Worm (Caenorhabditis elegans) whole organism, L1 larva: Measurements from ENCODE around the gene T28A11.3.

Experiments used
- C16A3.4 ChIP-seq: fragments of 150-350 bp; optimal IDR thresholded peaks from 2 replicates; lab custom pipeline; 2014; ENCODE audit warnings: missing biosample characterization, missing genetic modification characterization
- C34B4.2 ChIP-seq: sonication (generic microtip); optimal IDR thresholded peaks from 2 replicates; lab custom pipeline; 2017; ENCODE audit warnings: mild to moderate bottlenecking, missing genetic modification characterization, missing compliant biosample characterization
- F16B12.6 ChIP-seq: fragments of 150-350 bp; optimal IDR thresholded peaks from 2 replicates; lab custom pipeline; 2014; ENCODE audit warnings: missing biosample characterization, missing genetic modification characterization
- Y116A8C.19 ChIP-seq: sonication (generic microtip); optimal IDR thresholded peaks from 2 replicates; lab custom pipeline; 2016; ENCODE audit warnings: missing compliant biosample characterization, missing genetic modification characterization, borderline replicate concordance
- alr-1 ChIP-seq: fragments of 200-800 bp; sonication (Bioruptor generic); optimal IDR thresholded peaks from 2 replicates; lab custom pipeline; 2018; ENCODE audit warnings: borderline replicate concordance, mild to moderate bottlenecking, missing genetic modification characterization, missing compliant biosample characterization
- aly-2 ChIP-seq: fragments of 150-350 bp; optimal IDR thresholded peaks from 2 replicates; lab custom pipeline; 2014; ENCODE audit warnings: missing biosample characterization, missing genetic modification characterization
- blmp-1 ChIP-seq: fragments of 150-350 bp; optimal IDR thresholded peaks from 2 replicates; lab custom pipeline; 2014; ENCODE audit warnings: missing biosample characterization, missing genetic modification characterization
- ceh-63 ChIP-seq: fragments of 200-800 bp; sonication (Bioruptor generic); optimal IDR thresholded peaks from 2 replicates; lab custom pipeline; 2018; ENCODE audit warnings: mild to moderate bottlenecking, missing genetic modification characterization, missing compliant biosample characterization
- ceh-8 ChIP-seq: fragments of 200-800 bp; sonication (Bioruptor generic); optimal IDR thresholded peaks from 2 replicates; lab custom pipeline; 2018; ENCODE audit warnings: mild to moderate bottlenecking, missing genetic modification characterization, moderate library complexity, missing compliant biosample characterization
- ceh-90 ChIP-seq: sonication (generic microtip); optimal IDR thresholded peaks from 2 replicates; lab custom pipeline; 2016; ENCODE audit warnings: missing genetic modification characterization, missing compliant biosample characterization
- dpl-1 ChIP-seq, 3 experiments: fragments of 150-350 bp in 2 of 3; sonication (generic microtip) in 1 of 3; optimal IDR thresholded peaks; 2 replicates each; lab custom pipeline; 2014 to 2017; ENCODE audit warnings: missing biosample characterization in 3 of 3, missing genetic modification characterization in 3 of 3, missing genetic modification reagents in 3 of 3
- efl-1 ChIP-seq, 4 experiments: fragments of 150-350 bp; optimal IDR thresholded peaks in 3 of 4; peaks in 1 of 4; 1 replicate in 1 of 4; 2 replicates in 3 of 4; lab custom pipeline; 2014; ENCODE audit warnings: missing biosample characterization in 2 of 4, missing genetic modification characterization in 2 of 4, missing genetic modification reagents in 2 of 4
- efl-3 ChIP-seq: fragments of 200-800 bp; sonication (Bioruptor generic); optimal IDR thresholded peaks from 2 replicates; lab custom pipeline; 2018; ENCODE audit warnings: mild to moderate bottlenecking, missing genetic modification characterization, missing compliant biosample characterization
- egl-13 ChIP-seq: sonication (generic microtip); optimal IDR thresholded peaks from 2 replicates; lab custom pipeline; 2016; ENCODE audit warnings: missing genotype, missing genetic modification reagents, missing genetic modification characterization, missing compliant biosample characterization
- elt-2 ChIP-seq: sonication (generic microtip); optimal IDR thresholded peaks from 2 replicates; lab custom pipeline; 2016; ENCODE audit warnings: missing genetic modification characterization, mild to moderate bottlenecking, inconsistent platforms, missing compliant biosample characterization, missing genetic modification reagents
- elt-3 ChIP-seq, 6 experiments: fragments of 150-350 bp in 1 of 6; sonication (generic microtip); optimal IDR thresholded peaks; 2 replicates each; lab custom pipeline; 2017 to 2018; ENCODE audit warnings: missing biosample characterization in 6 of 6, missing genetic modification characterization in 6 of 6, inconsistent platforms in 1 of 6
- ets-5 ChIP-seq: fragments of 200-800 bp; sonication (Bioruptor generic); IDR thresholded peaks from 2 replicates; pipeline ENCODE4 v1.3.6; 2022; ENCODE audit warnings: missing genetic modification characterization, missing compliant biosample characterization
- fkh-10 ChIP-seq: sonication (generic microtip); optimal IDR thresholded peaks from 2 replicates; lab custom pipeline; 2017; ENCODE audit warnings: missing biosample characterization, missing genetic modification reagents, missing genetic modification characterization
- grh-1 ChIP-seq: fragments of 200-800 bp; sonication (Bioruptor generic); IDR thresholded peaks from 2 replicates; pipeline ENCODE4 v1.3.6; 2022; ENCODE audit warnings: missing genetic modification reagents, missing genetic modification characterization, missing compliant biosample characterization
- hlh-4 ChIP-seq: sonication (generic microtip); optimal IDR thresholded peaks from 2 replicates; lab custom pipeline; 2016; ENCODE audit warnings: mild to moderate bottlenecking, missing genetic modification characterization, missing compliant biosample characterization
- irx-1 ChIP-seq: sonication (generic microtip); optimal IDR thresholded peaks from 2 replicates; lab custom pipeline; 2016; ENCODE audit warnings: missing genetic modification characterization, missing compliant biosample characterization
- isw-1 ChIP-seq: fragments of 200-800 bp; sonication (Bioruptor generic); IDR thresholded peaks from 2 replicates; pipeline ENCODE4 v1.3.6; 2022; ENCODE audit warnings: missing genetic modification characterization, missing compliant biosample characterization
- jun-1 ChIP-seq: fragments of 150-350 bp; optimal IDR thresholded peaks from 2 replicates; lab custom pipeline; 2014; ENCODE audit warnings: missing biosample characterization, missing genetic modification reagents, missing genetic modification characterization
- lin-14 ChIP-seq: fragments of 200-800 bp; sonication (Bioruptor generic); optimal IDR thresholded peaks from 2 replicates; lab custom pipeline; 2018; ENCODE audit warnings: mild to moderate bottlenecking, missing genetic modification characterization, moderate library complexity, missing compliant biosample characterization
- lin-15B ChIP-seq: fragments of 150-350 bp; sonication (generic microtip); optimal IDR thresholded peaks from 3 replicates; lab custom pipeline; 2014; ENCODE audit warnings: missing biosample characterization, missing genetic modification characterization
- lsy-2 ChIP-seq, 2 experiments: fragments of 150-350 bp; optimal IDR thresholded peaks; 2 replicates each; lab custom pipeline; 2014; ENCODE audit warnings: missing biosample characterization in 2 of 2, missing genetic modification characterization in 2 of 2
- mdl-1 ChIP-seq, 2 experiments: fragments of 150-350 bp; optimal IDR thresholded peaks; 2 replicates each; lab custom pipeline; 2014 to 2017; ENCODE audit warnings: missing biosample characterization in 2 of 2, missing genetic modification characterization in 2 of 2, inconsistent platforms in 1 of 2
- mef-2 ChIP-seq: fragments of 150-350 bp; optimal IDR thresholded peaks from 2 replicates; lab custom pipeline; 2014; ENCODE audit warnings: missing biosample characterization, missing genetic modification characterization
- mep-1 ChIP-seq: fragments of 150-350 bp; optimal IDR thresholded peaks from 2 replicates; lab custom pipeline; 2014; ENCODE audit warnings: missing biosample characterization, missing genetic modification characterization
- nhr-12 ChIP-seq: sonication (generic microtip); optimal IDR thresholded peaks from 2 replicates; lab custom pipeline; 2017; ENCODE audit warnings: missing biosample characterization, missing genetic modification characterization
- nhr-19 ChIP-seq: fragments of 200-800 bp; sonication (Bioruptor generic); conservative IDR thresholded peaks from 2 replicates; pipeline ENCODE4 v1.3.6; 2022; ENCODE audit warnings: missing genetic modification characterization, missing compliant biosample characterization
- nhr-237 ChIP-seq: fragments of 150-350 bp; optimal IDR thresholded peaks from 2 replicates; lab custom pipeline; 2014; ENCODE audit warnings: missing biosample characterization, missing genetic modification characterization
- nhr-90 ChIP-seq: sonication (generic microtip); optimal IDR thresholded peaks from 2 replicates; lab custom pipeline; 2016; ENCODE audit warnings: mild to moderate bottlenecking, missing genetic modification characterization, missing compliant biosample characterization; ENCODE audit not compliant: poor library complexity
- pqm-1 ChIP-seq: sonication (generic microtip); optimal IDR thresholded peaks from 3 replicates; lab custom pipeline; 2017; ENCODE audit warnings: missing biosample characterization, missing genetic modification characterization
- snu-23 ChIP-seq: sonication (generic microtip); optimal IDR thresholded peaks from 2 replicates; lab custom pipeline; 2016; ENCODE audit warnings: missing genetic modification characterization, missing compliant biosample characterization
- sptf-1 ChIP-seq: fragments of 150-350 bp; optimal IDR thresholded peaks from 2 replicates; lab custom pipeline; 2014; ENCODE audit warnings: missing biosample characterization, missing genetic modification characterization
- sup-37 ChIP-seq: fragments of 200-800 bp; sonication (Bioruptor generic); optimal IDR thresholded peaks from 2 replicates; lab custom pipeline; 2018; ENCODE audit warnings: mild to moderate bottlenecking, missing genetic modification characterization, missing compliant biosample characterization
- tlp-1 ChIP-seq: fragments of 150-350 bp; optimal IDR thresholded peaks from 2 replicates; lab custom pipeline; 2014; ENCODE audit warnings: missing biosample characterization, missing genetic modification characterization
- unc-130 ChIP-seq: fragments of 150-350 bp; optimal IDR thresholded peaks from 2 replicates; lab custom pipeline; 2017; ENCODE audit warnings: missing biosample characterization, missing genetic modification characterization, inconsistent platforms
- unc-98 ChIP-seq: fragments of 200-800 bp; sonication (Bioruptor generic); IDR thresholded peaks from 2 replicates; pipeline ENCODE4 v1.3.6; 2022; ENCODE audit warnings: missing genetic modification characterization, missing compliant biosample characterization
- vab-15 ChIP-seq: sonication (generic microtip); optimal IDR thresholded peaks from 2 replicates; lab custom pipeline; 2017; ENCODE audit warnings: missing genotype, mild to moderate bottlenecking, missing genetic modification characterization, missing compliant biosample characterization
- zag-1 ChIP-seq: fragments of 150-350 bp; optimal IDR thresholded peaks from 2 replicates; lab custom pipeline; 2014; ENCODE audit warnings: missing biosample characterization, missing genetic modification characterization
- zip-4 ChIP-seq: fragments of 200-800 bp; sonication (Bioruptor generic); optimal IDR thresholded peaks from 2 replicates; lab custom pipeline; 2018; ENCODE audit warnings: mild to moderate bottlenecking, missing genetic modification characterization, moderate library complexity, missing compliant biosample characterization
- ztf-11 ChIP-seq, 2 experiments: sonication (generic microtip); optimal IDR thresholded peaks; 2 replicates each; lab custom pipeline; 2016 to 2017; ENCODE audit warnings: missing genetic modification characterization in 2 of 2, missing biosample characterization in 1 of 2, missing compliant biosample characterization in 1 of 2
- ztf-4 ChIP-seq: fragments of 150-350 bp; optimal IDR thresholded peaks from 2 replicates; lab custom pipeline; 2014; ENCODE audit warnings: missing biosample characterization, missing genetic modification characterization

The T28A11.3 gene

ce11 chrV:3315308-3315707 lies 40.2 kb downstream of the T28A11.3 start, which contains the start of gene arrd-19 (continued):
- TF ChIP-seq isw-1 (GFP tag; lab: Robert Waterston, UW), result peak; percentile 38; the same call in 1 of the 2 replicates
- TF ChIP-seq elt-2 (tag; lab: Kevin White, UChicago), result peak; percentile 16
- peak; percentile 21 for TF ChIP-seq lin-15B (tag; lab: Kevin White, UChicago)
- peak; percentile 72 for TF ChIP-seq grh-1 (GFP tag; lab: Robert Waterston, UW)
- peak; percentile 77 for TF ChIP-seq nhr-19 (GFP tag; lab: Robert Waterston, UW)
- TF ChIP-seq blmp-1 (tag; lab: Kevin White, UChicago), result peak; percentile 74
- no peak for TF ChIP-seq nhr-12 (tag; lab: Kevin White, UChicago)
- no peak for TF ChIP-seq ceh-8 (GFP tag; lab: Kevin White, UChicago)
- TF ChIP-seq tlp-1 (tag; lab: Kevin White, UChicago), result no peak
- peak; percentile 58 for TF ChIP-seq irx-1 (tag; lab: Kevin White, UChicago)
- TF ChIP-seq ceh-63 (GFP tag; lab: Kevin White, UChicago), result no peak
- TF ChIP-seq lin-14 (GFP tag; lab: Kevin White, UChicago), result peak; percentile 98
- TF ChIP-seq dpl-1 (GFP tag; optimal IDR thresholded peaks at IDR 0.05; lab: Kevin White, UChicago), result peak; percentile 46 to 76 (median 63)
- no peak for TF ChIP-seq fkh-10 (GFP tag; lab: Kevin White, UChicago)
- TF ChIP-seq ceh-90, result no peak
- TF ChIP-seq nhr-90, result peak; percentile 34
- peak in 2 of 6 experiments; percentile 5 to 30 for TF ChIP-seq elt-3 (tag; optimal IDR thresholded peaks at IDR 0.05; lab: Kevin White, UChicago)
- peak; percentile 63 for TF ChIP-seq unc-130 (tag; lab: Kevin White, UChicago)
- no peak for TF ChIP-seq ets-5 (GFP tag; lab: Robert Waterston, UW)
- peak; percentile 88 for TF ChIP-seq mep-1 (tag; lab: Kevin White, UChicago)
- no peak for TF ChIP-seq ztf-11 (tag; optimal IDR thresholded peaks at IDR 0.05; lab: Kevin White, UChicago)
- peak; percentile 49 for TF ChIP-seq C16A3.4
- no peak for TF ChIP-seq hlh-4
- peak; percentile 86 for TF ChIP-seq F16B12.6 (tag; lab: Kevin White, UChicago)
- TF ChIP-seq vab-15 (tag; lab: Kevin White, UChicago), result no peak
- no peak for TF ChIP-seq mef-2 (tag; lab: Kevin White, UChicago)
- peak; percentile 19 for TF ChIP-seq egl-13
- no peak for TF ChIP-seq C34B4.2 (tag; lab: Kevin White, UChicago)
- peak in 1 of 2 experiments; percentile 71 for TF ChIP-seq mdl-1 (tag; optimal IDR thresholded peaks at IDR 0.05; lab: Kevin White, UChicago)
- peak; percentile 82 for TF ChIP-seq snu-23 (GFP tag; lab: Kevin White, UChicago)
- peak; percentile 75 to 81 for TF ChIP-seq lsy-2 (tag; optimal IDR thresholded peaks at IDR 0.05; lab: Kevin White, UChicago)
- TF ChIP-seq efl-3 (GFP tag; lab: Kevin White, UChicago), result no peak
- peak; percentile 29 for TF ChIP-seq jun-1 (tag; lab: Kevin White, UChicago)
- no peak for TF ChIP-seq pqm-1 (tag; lab: Kevin White, UChicago)
- TF ChIP-seq nhr-237 (tag; lab: Kevin White, UChicago), result no peak
- no peak for TF ChIP-seq sptf-1 (tag; lab: Kevin White, UChicago)
- no peak for TF ChIP-seq alr-1 (tag; lab: Kevin White, UChicago)
- TF ChIP-seq Y116A8C.19 (tag; lab: Kevin White, UChicago), result no peak
- TF ChIP-seq sup-37 (GFP tag; lab: Kevin White, UChicago), result no peak
- peak; percentile 74 to 75 for TF ChIP-seq efl-1 (optimal IDR thresholded peaks at IDR 0.05; lab: Kevin White, UChicago)
- TF ChIP-seq efl-1 (GFP tag; optimal IDR thresholded peaks at IDR 0.05 in 1 of 2; lab: Kevin White, UChicago), result peak; percentile 51 to 95
- no peak for TF ChIP-seq unc-98 (GFP tag; lab: Robert Waterston, UW)
- TF ChIP-seq zag-1 (tag; lab: Kevin White, UChicago), result no peak
- TF ChIP-seq zip-4 (GFP tag; lab: Kevin White, UChicago), result no peak
- TF ChIP-seq ztf-4 (tag; lab: Kevin White, UChicago), result no peak
- no peak for TF ChIP-seq aly-2
